Fruit fly (Drosophila melanogaster) whole organism: ENCODE data around the gene apn.

ENCODE experiments used
- CG8478 ChIP-seq: fragments of >200 bp; optimal IDR thresholded peaks from 2 replicates; lab custom pipeline; 2018; ENCODE audit warnings: inconsistent platforms
- Dll ChIP-seq: fragments of >200 bp; optimal IDR thresholded peaks from 2 replicates; lab custom pipeline; 2017
- EcR ChIP-seq, 2 experiments: fragments of >200 bp; optimal IDR thresholded peaks; 2 replicates each; lab custom pipeline; 2017; ENCODE audit warnings: missing biosample characterization in 2 of 2, missing genetic modification characterization in 2 of 2, missing genetic modification reagents in 2 of 2
- pan ChIP-seq: fragments of >200 bp; optimal IDR thresholded peaks from 2 replicates; lab custom pipeline; 2017
- psq ChIP-seq: fragments of >200 bp; optimal IDR thresholded peaks from 2 replicates; lab custom pipeline; 2017
- usp ChIP-seq: fragments of >200 bp; optimal IDR thresholded peaks from 2 replicates; lab custom pipeline; 2017; ENCODE audit warnings: missing biosample characterization, missing genetic modification characterization, mixed read lengths

apn gene

DNA sequence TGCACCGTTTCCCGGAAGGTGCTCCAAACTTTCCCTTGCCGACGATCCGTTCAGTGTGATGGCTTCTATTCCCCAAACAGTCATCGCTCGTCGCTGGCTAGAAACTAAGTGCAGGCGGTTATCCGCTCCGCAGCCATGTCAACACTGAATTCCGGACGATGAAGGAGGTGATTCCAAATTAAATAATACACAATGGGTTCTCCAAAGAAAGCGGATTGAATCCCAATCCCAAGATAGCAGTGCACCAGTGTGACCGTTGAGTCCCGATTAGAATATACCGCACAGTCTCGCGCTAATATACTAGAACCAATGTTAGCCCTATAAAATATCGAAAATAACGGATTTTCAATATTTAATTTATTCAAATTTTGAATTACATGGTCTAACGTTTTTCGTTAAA is 16.9 kb downstream of the apn start, which contains the start of gene TBC1D5:
TBC1D5 (minus strand) TSS at position 254 of the 400 bp plus-strand sequence.
- TF ChIP-seq Dll: no peak
- TF ChIP-seq psq (lab: Kevin White, UChicago): no peak

- TF ChIP-seq pan: no peak
- TF ChIP-seq usp: no peak
- TF ChIP-seq psq (lab: Kevin White, UChicago): no peak
- TF ChIP-seq EcR (GFP tag; optimal IDR thresholded peaks at IDR 0.05; lab: Kevin White, UChicago): no peak
- TF ChIP-seq Dll: no peak
Observed at dm6 chr3R:13270648-13271047, 18.0 kb downstream of the apn start.

DNA sequence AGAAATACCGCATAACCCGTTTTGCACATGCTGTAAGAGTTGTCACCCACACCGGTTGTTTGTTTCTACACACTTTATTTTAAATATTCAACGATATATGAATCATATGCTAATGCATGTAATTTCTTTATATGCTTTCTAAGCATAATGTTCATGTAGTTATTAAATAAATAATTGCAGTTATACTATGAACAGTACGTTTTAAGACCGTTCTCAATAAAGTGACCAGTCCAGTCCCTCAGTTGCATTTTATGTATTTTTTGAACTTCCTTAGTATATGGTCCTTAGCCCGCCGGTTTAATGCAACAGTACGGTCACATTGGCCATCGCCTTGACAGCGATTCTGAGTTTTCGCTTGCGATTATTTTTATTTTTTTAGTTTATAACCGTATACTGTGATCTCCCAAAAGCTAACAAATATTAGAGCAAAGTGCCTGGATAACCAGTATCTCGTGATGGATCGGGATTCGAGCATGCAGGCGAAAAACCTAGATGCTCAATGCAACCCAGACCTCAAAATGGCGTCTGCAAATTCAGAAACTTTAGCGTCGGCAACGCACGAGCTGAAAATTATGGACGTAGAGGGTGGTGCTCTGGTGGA is 24.5 kb downstream of the apn start, which contains the start of gene Ravus:
Ravus (minus strand) TSS at position 1 of the 601 bp plus-strand sequence.
- TF ChIP-seq Dll (no peak), psq (lab: Kevin White, UChicago) (no peak), pan (no peak), EcR (GFP tag; optimal IDR thresholded peaks at IDR 0.05; lab: Kevin White, UChicago) (no peak), usp (no peak), CG8478 (lab: Kevin White, UChicago) (no peak)

dm6 chr3R:13261706-13262105 is 26.9 kb downstream of the apn start:
- no peak for TF ChIP-seq EcR (GFP tag; optimal IDR thresholded peaks at IDR 0.05; lab: Kevin White, UChicago)
- no peak for TF ChIP-seq CG8478 (lab: Kevin White, UChicago)
- TF ChIP-seq usp: no peak
- TF ChIP-seq pan: no peak
- no peak for TF ChIP-seq psq (lab: Kevin White, UChicago)
- no peak for TF ChIP-seq Dll

DNA sequence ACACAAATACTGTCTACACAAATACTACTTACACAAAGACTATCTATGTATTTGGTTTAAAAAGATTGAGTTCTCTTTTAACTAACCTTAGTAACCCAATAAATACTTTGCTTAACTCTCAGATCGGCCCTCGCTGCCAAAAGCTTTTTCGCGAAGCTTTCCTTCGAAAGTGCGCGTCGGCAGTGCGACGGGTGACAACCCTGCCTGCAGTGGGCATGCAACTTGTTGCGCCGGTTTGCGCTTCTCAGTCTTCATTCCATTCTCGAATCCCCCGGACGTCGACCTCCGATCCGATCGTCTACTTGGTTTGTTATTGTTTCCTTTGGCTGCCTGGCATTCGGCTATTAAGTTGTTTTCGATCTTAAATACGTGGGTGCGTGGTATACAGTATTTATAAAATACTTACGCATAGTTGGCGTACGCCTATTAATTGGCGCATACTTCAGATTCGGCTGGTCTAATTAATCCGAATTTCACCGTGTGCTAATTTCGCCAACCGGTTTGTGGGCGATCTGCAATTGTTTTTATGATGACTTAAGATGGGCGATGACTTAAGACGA is 28.4 kb downstream of the apn start, which contains the start of gene CG11686:
CG11686 (plus strand) TSS at position 243 of the 560 bp plus-strand sequence.
- TF ChIP-seq usp: no peak
- TF ChIP-seq CG8478 (lab: Kevin White, UChicago): no peak
- TF ChIP-seq pan: no peak
- TF ChIP-seq Dll: no peak
- TF ChIP-seq psq (lab: Kevin White, UChicago): no peak
- TF ChIP-seq EcR (GFP tag; optimal IDR thresholded peaks at IDR 0.05; lab: Kevin White, UChicago): no peak

dm6 chr3R:13258696-13259567 is 29.7 kb downstream of the apn start, which contains the start of gene Ace:
TSS of gene Ace (minus strand) at chr3R:13259517.
- TF ChIP-seq psq (lab: Kevin White, UChicago) (no peak), CG8478 (lab: Kevin White, UChicago) (no peak), usp (no peak), pan (no peak), EcR (GFP tag; optimal IDR thresholded peaks at IDR 0.05; lab: Kevin White, UChicago) (no peak), Dll (no peak)

dm6 chr3R:13257110-13257509 is 31.5 kb downstream of the apn start:
- TF ChIP-seq EcR (GFP tag; optimal IDR thresholded peaks at IDR 0.05; lab: Kevin White, UChicago) (no peak), pan (no peak), Dll (no peak), psq (lab: Kevin White, UChicago) (no peak), usp (no peak), CG8478 (lab: Kevin White, UChicago) (no peak)

- TF ChIP-seq pan: no peak
- no peak for TF ChIP-seq Dll
- no peak for TF ChIP-seq usp
- no peak for TF ChIP-seq psq (lab: Kevin White, UChicago)
- TF ChIP-seq CG8478 (lab: Kevin White, UChicago): no peak
- no peak for TF ChIP-seq EcR (GFP tag; optimal IDR thresholded peaks at IDR 0.05; lab: Kevin White, UChicago)
Observed at dm6 chr3R:13241726-13242125, 46.9 kb downstream of the apn start.
